Fruit fly (Drosophila melanogaster): Measurements from ENCODE around the gene CG43731.
A peak's percentile ranks its signal among the peaks of the same experiment; 100 is the strongest.

The CG43731 gene

DNA sequence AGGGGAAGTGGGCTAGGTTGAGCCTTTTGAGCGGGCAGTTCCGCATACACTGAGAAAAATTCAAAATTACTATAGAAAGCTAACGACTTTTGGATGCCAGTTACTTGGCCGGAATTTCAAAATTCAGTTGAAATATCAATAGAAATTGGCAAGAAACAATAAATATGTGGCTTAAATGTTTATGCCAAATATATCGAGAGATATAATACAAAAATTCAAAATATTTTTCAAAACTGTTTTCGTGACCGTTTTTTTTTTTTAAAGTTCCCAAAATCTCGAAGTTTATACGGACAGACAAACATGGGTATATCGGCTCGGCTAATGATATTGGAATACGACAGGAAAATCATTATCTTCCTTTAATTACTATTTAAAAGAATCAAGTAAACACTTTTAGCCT lies 19.1 kb downstream of the CG43731 start:
- TF ChIP-seq CG8478 (optimal IDR thresholded peaks at IDR 0.05) (no peak), CTCF (optimal IDR thresholded peaks at IDR 0.05) (no peak)

- TF ChIP-seq CG8478 (optimal IDR thresholded peaks at IDR 0.05) = no peak
- TF ChIP-seq CTCF (optimal IDR thresholded peaks at IDR 0.05) = no peak
These were observed 21.7 kb downstream of the CG43731 start, which contains the start of gene Phb1 for dm6 chr2L:19123472-19124070. Gene Phb1 (minus strand): TSS chr2L:19123869.

dm6 chr2L:19126888-19127287 lies 25.0 kb downstream of the CG43731 start:
- TF ChIP-seq CTCF (optimal IDR thresholded peaks at IDR 0.05) = no peak
- no peak for TF ChIP-seq CG8478 (optimal IDR thresholded peaks at IDR 0.05)

DNA sequence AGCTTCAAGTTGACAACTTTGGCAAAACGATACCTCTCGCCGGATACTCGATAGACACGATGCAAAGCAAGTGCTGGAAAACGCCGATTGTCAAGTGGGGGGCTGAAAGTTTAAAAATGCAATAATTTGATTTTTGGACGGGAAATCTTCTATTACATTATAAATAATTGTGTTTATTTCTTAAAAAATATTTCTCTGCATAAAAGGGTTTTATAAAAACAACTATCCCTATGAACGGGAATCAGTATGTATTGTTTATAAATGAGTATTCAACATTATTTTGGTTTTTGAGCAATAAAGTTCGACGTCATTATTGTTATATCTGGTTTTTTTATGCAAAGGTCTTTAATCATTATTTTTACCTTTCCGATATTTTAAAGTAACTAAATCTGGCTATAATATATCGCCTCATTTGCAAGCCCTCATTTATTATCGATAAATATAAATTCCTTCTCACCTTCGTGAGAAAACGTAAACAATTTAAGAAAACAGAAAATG lies 30.1 kb downstream of the CG43731 start, which contains the start of the genes AsnRS and DCTN6-p27:
AsnRS (minus strand) TSS at position 50 of the 498 bp plus-strand sequence.
DCTN6-p27 (plus strand) TSS at position 419 of the 498 bp plus-strand sequence.
- TF ChIP-seq CG8478 (optimal IDR thresholded peaks at IDR 0.05) (no peak), CTCF (optimal IDR thresholded peaks at IDR 0.05) (no peak)

DNA sequence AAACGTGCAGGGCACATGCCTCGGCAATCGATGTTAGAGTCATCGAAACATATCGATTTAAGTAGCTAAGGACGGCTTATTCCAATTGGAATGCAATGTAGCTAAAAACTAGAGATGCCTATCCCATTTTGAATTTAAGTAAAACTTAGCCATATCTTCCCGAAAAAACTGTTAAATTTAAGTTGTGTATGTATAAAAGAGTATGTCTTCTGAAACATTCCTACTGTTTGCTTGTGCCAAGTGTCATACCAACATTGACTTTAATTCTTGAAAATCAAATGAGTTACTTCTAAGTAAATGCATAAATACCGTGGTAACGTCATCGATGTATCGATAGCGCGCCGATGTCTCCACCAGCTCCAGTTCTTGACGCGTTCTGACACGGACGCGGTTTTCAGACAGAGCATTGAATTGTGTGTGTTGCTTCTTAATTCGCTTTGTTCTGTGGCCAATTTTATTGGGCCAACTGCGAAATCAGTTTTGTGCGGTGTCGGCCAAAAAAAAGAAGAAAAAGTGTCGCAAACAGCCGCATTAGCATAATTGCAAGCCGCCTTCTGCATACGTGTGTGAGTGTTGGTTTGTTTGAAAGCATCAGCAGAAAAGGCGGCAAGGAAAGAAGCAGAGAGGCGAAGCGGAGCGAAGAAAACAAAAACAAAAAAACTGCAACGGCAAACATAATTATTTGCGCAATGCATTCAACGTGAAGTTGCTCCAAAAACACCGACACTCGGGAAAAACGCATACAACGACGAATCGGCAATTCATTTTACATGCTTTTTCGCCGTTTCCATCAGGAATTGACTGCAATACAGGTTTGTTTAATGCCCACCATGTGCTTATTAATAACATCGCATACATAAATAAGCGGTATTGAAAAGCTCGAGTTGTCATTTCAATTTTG lies 31.9 kb downstream of the CG43731 start, which contains the start of gene brat:
brat (plus strand) TSS at position 352 of the 901 bp plus-strand sequence.
- TF ChIP-seq CG8478 (optimal IDR thresholded peaks at IDR 0.05) (no peak), CTCF (optimal IDR thresholded peaks at IDR 0.05) (peak in 1 of 2 experiments; percentile 12)

dm6 chr2L:19134366-19134689 lies 32.5 kb downstream of the CG43731 start:
- no peak for TF ChIP-seq CG8478 (optimal IDR thresholded peaks at IDR 0.05)
- TF ChIP-seq CTCF (optimal IDR thresholded peaks at IDR 0.05) = no peak

- TF ChIP-seq CG8478 (optimal IDR thresholded peaks at IDR 0.05) (no peak), CTCF (optimal IDR thresholded peaks at IDR 0.05) (no peak)
These were observed 33.1 kb downstream of the CG43731 start, which contains the start of gene Polr1D for dm6 chr2L:19134814-19135523. Gene Polr1D (minus strand): TSS chr2L:19135233.

DNA sequence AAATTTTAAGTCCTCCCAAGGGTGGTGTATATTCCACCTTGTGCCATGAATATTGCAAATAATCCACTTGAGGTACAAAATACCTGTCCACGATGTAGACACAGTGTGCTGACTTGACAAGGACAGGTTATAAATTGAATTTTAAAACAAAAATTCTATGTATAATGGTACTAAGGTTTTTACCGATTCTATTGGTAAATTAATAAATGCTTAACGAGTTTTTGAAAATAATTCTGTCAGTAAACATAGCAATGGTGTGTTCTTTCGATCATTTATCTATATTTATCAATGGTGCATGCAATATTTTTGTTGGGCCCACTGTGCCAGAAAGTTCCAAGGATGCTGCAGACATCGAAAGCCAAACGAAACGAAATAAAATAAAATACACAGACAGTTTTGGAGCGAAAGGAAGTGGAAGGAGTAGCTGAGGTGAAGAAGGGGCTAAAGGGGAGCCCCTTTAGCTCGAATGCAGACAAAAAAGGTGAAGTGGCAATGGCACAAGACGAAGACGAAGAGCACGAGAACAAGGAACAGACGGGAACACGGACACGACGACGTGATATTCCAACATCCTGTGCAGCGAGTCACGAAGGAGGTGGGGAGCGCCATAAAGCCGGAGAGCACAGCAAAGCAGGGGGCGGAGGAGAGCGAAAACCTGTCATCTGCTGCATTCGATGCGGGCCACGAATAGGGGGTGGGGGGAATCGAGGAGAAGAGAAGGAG lies 34.3 kb downstream of the CG43731 start:
- no peak for TF ChIP-seq CG8478 (optimal IDR thresholded peaks at IDR 0.05)
- no peak for TF ChIP-seq CTCF (optimal IDR thresholded peaks at IDR 0.05)

dm6 chr2L:19136735-19137134 lies 34.9 kb downstream of the CG43731 start:
- TF ChIP-seq CG8478 (optimal IDR thresholded peaks at IDR 0.05) (no peak), CTCF (optimal IDR thresholded peaks at IDR 0.05) (no peak)

- TF ChIP-seq CG8478 (optimal IDR thresholded peaks at IDR 0.05) (no peak), CTCF (optimal IDR thresholded peaks at IDR 0.05) (no peak)
These were observed 35.9 kb downstream of the CG43731 start for dm6 chr2L:19137494-19138360.

DNA sequence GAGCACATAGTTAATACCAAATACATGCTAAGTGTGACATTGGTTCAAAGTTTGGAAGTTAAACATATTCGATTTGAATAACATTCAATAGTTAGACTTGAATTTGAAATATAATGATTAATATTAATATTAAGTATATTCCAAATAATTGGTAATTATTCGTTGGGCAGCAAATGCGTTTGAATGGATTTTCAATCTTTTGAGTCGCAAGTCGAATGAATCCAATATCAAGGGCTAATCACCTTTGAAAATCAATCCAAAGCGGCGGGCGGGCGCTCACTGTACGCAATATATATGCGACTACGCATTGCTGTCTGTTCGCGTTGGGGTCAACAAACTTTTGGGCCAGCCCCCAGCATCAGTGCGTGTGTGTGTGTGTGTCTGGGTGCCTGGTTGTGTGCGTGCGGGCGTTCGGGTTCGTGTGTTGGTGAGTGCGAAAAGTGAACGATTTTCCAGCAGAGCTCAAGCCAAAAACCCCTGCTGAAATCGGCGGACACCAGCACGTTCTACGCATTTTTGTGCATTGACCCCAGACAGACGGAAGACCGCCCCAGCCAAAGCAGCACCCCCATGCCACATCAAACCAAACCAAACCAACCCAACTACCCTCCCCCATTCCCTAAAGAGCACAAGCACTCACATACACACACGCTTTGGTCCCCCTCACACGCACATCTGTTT lies 36.7 kb downstream of the CG43731 start:
- TF ChIP-seq CG8478 (optimal IDR thresholded peaks at IDR 0.05) (no peak), CTCF (optimal IDR thresholded peaks at IDR 0.05) (no peak)

- no peak for TF ChIP-seq CG8478 (optimal IDR thresholded peaks at IDR 0.05)
- no peak for TF ChIP-seq CTCF (optimal IDR thresholded peaks at IDR 0.05)
These were observed 37.9 kb downstream of the CG43731 start for dm6 chr2L:19139751-19140150.
